Worm (Caenorhabditis elegans) whole organism, L4/young adult: Measurements from ENCODE around the gene aat-6.

Source experiments
- W03F9.2 ChIP-seq: fragments of 150-350 bp; optimal IDR thresholded peaks from 2 replicates; lab custom pipeline; 2014; ENCODE audit warnings: missing biosample characterization, missing genetic modification characterization
- dao-5 ChIP-seq: sonication (generic microtip); optimal IDR thresholded peaks from 2 replicates; lab custom pipeline; 2016; ENCODE audit warnings: missing genotype, missing genetic modification characterization, moderate library complexity, missing compliant biosample characterization
- him-1 ChIP-seq: sonication (generic microtip); optimal IDR thresholded peaks from 2 replicates; lab custom pipeline; 2016; ENCODE audit warnings: missing genotype, missing genetic modification reagents, missing genetic modification characterization, missing compliant biosample characterization

aat-6 gene

ce11 chrV:11424565-11424964 is 45.9 kb downstream of the aat-6 start, which contains the start of gene T26H10.2:
Gene T26H10.2, minus strand, starts transcription at chrV:11424665.
- TF ChIP-seq him-1 (tag; lab: Kevin White, UChicago): no peak
- no peak for TF ChIP-seq dao-5
- no peak for TF ChIP-seq W03F9.2 (tag; lab: Kevin White, UChicago)

- TF ChIP-seq dao-5: no peak
- no peak for TF ChIP-seq him-1 (tag; lab: Kevin White, UChicago)
- no peak for TF ChIP-seq W03F9.2 (tag; lab: Kevin White, UChicago)
These were observed 48.9 kb downstream of the aat-6 start, which contains the start of gene des-2 for ce11 chrV:11421605-11422004. Gene des-2, minus strand, starts transcription at chrV:11421705.
